Worm (Caenorhabditis elegans) whole organism, early embryonic: ENCODE data around the gene lpr-5.

Experiments used
- B0310.2 ChIP-seq: sonication (generic microtip); optimal IDR thresholded peaks from 2 replicates; lab custom pipeline; 2016; ENCODE audit warnings: mild to moderate bottlenecking, missing genetic modification characterization, missing compliant biosample characterization
- F13C5.2 ChIP-seq: sonication (generic microtip); optimal IDR thresholded peaks from 2 replicates; lab custom pipeline; 2017; ENCODE audit warnings: mild to moderate bottlenecking, missing genetic modification characterization, inconsistent platforms, missing compliant biosample characterization
- aly-1 ChIP-seq: sonication (generic microtip); optimal IDR thresholded peaks from 2 replicates; lab custom pipeline; 2016; ENCODE audit warnings: missing genetic modification characterization, missing compliant biosample characterization
- ama-1 ChIP-seq: fragments of 150-350 bp; optimal IDR thresholded peaks from 2 replicates; lab custom pipeline; 2014
- ceh-13 ChIP-seq: fragments of 200-800 bp; sonication (Bioruptor generic); optimal IDR thresholded peaks from 2 replicates; lab custom pipeline; 2018; ENCODE audit warnings: mild to moderate bottlenecking, missing genetic modification characterization, missing compliant biosample characterization
- ceh-36 ChIP-seq: sonication (generic microtip); optimal IDR thresholded peaks from 2 replicates; lab custom pipeline; 2016; ENCODE audit warnings: missing genetic modification characterization, inconsistent platforms, missing compliant biosample characterization
- ets-7 ChIP-seq: sonication (generic microtip); optimal IDR thresholded peaks from 2 replicates; lab custom pipeline; 2016; ENCODE audit warnings: missing genotype, missing genetic modification characterization, missing compliant biosample characterization
- flt-1 ChIP-seq: fragments of 200-800 bp; sonication (Bioruptor generic); IDR thresholded peaks from 2 replicates; pipeline ENCODE4 v1.3.6; 2022; ENCODE audit warnings: missing genetic modification characterization, missing compliant biosample characterization
- hmg-4 ChIP-seq: fragments of 200-800 bp; sonication (Bioruptor generic); optimal IDR thresholded peaks from 2 replicates; lab custom pipeline; 2018; ENCODE audit warnings: mild to moderate bottlenecking, missing genetic modification characterization, missing compliant biosample characterization
- pes-1 ChIP-seq: fragments of 200-800 bp; sonication (Bioruptor generic); IDR thresholded peaks from 2 replicates; pipeline ENCODE4 v1.3.6; 2022; ENCODE audit warnings: missing genetic modification reagents, missing genetic modification characterization, missing compliant biosample characterization
- scrt-1 ChIP-seq: fragments of 200-800 bp; sonication (Bioruptor generic); IDR thresholded peaks from 2 replicates; pipeline ENCODE4 v1.3.6; 2022; ENCODE audit warnings: missing genetic modification characterization, missing compliant biosample characterization
- tbx-11 ChIP-seq: fragments of 200-800 bp; sonication (Bioruptor generic); IDR thresholded peaks from 2 replicates; pipeline ENCODE4 v1.3.6; 2022; ENCODE audit warnings: missing genetic modification characterization, missing compliant biosample characterization
- tbx-37 ChIP-seq: fragments of 200-800 bp; sonication (Bioruptor generic); conservative IDR thresholded peaks from 2 replicates; pipeline ENCODE4 v1.3.6; 2022; ENCODE audit warnings: missing genetic modification reagents, missing genetic modification characterization, missing compliant biosample characterization
- tra-4 ChIP-seq: sonication (generic microtip); optimal IDR thresholded peaks from 2 replicates; lab custom pipeline; 2017; ENCODE audit warnings: missing genetic modification characterization, missing compliant biosample characterization

DNA sequence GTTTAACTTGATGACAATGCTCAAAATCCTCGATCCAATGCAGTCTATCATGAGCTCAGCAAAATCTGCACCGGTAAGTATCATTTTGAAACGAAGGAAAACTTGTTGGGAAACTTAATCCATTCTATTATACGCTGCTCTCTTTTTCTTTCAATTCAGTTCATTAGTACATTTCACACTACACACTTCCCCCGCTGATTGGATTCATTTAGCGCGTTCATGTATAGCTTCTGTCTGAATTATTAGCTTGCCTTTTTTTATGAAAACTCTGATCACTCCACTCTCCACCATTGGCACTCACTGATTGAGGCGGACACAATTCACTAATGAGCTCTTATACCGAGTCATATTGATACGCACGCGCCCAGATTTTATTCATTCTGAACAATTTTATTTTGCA is 23.7 kb upstream of the lpr-5 start:
- TF ChIP-seq ama-1 (lab: Kevin White, UChicago) (no peak), hmg-4 (GFP tag; lab: Kevin White, UChicago) (no peak), flt-1 (GFP tag; lab: Robert Waterston, UW) (no peak), scrt-1 (GFP tag; lab: Robert Waterston, UW) (no peak), tra-4 (tag; lab: Kevin White, UChicago) (no peak), tbx-11 (no peak), ets-7 (no peak), pes-1 (GFP tag; lab: Robert Waterston, UW) (no peak), ceh-13 (GFP tag; lab: Kevin White, UChicago) (no peak), tbx-37 (no peak), B0310.2 (tag; lab: Kevin White, UChicago) (no peak), F13C5.2 (tag; lab: Kevin White, UChicago) (no peak), aly-1 (tag; lab: Kevin White, UChicago) (no peak), ceh-36 (tag; lab: Kevin White, UChicago) (no peak)
